Worm (Caenorhabditis elegans) whole organism, L3 larva: Measurements from ENCODE around the gene M03C11.6.
A peak's percentile ranks its signal among the peaks of the same experiment; 100 is the strongest.

ENCODE experiments used
- R02D3.7 ChIP-seq: fragments of 150-350 bp; optimal IDR thresholded peaks from 2 replicates; lab custom pipeline; 2014; ENCODE audit warnings: missing biosample characterization, missing genetic modification characterization
- ZK546.5 ChIP-seq: sonication (generic microtip); optimal IDR thresholded peaks from 2 replicates; lab custom pipeline; 2017; ENCODE audit warnings: missing biosample characterization, missing genetic modification characterization
- aly-2 ChIP-seq: fragments of 150-350 bp; optimal IDR thresholded peaks from 2 replicates; lab custom pipeline; 2014; ENCODE audit warnings: missing biosample characterization, missing genetic modification characterization
- ama-1 ChIP-seq: fragments of 150-350 bp; optimal IDR thresholded peaks from 2 replicates; lab custom pipeline; 2018
- ceh-16 ChIP-seq: sonication (generic microtip); optimal IDR thresholded peaks from 2 replicates; lab custom pipeline; 2017; ENCODE audit warnings: missing biosample characterization, missing genetic modification characterization
- ceh-28 ChIP-seq: fragments of 150-350 bp; optimal IDR thresholded peaks from 2 replicates; lab custom pipeline; 2014; ENCODE audit warnings: missing biosample characterization, missing genetic modification reagents, missing genetic modification characterization
- ceh-82 ChIP-seq: fragments of 150-350 bp; optimal IDR thresholded peaks from 2 replicates; lab custom pipeline; 2014; ENCODE audit warnings: missing biosample characterization, missing genetic modification characterization
- ceh-9 ChIP-seq: sonication (generic microtip); optimal IDR thresholded peaks from 2 replicates; lab custom pipeline; 2018; ENCODE audit warnings: missing biosample characterization, missing genetic modification characterization
- daf-12 ChIP-seq: fragments of 150-350 bp; optimal IDR thresholded peaks from 2 replicates; lab custom pipeline; 2014; ENCODE audit warnings: missing biosample characterization, missing genetic modification reagents, missing genetic modification characterization
- egl-27 ChIP-seq: sonication (generic microtip); optimal IDR thresholded peaks from 4 replicates; lab custom pipeline; 2017; ENCODE audit warnings: missing biosample characterization, missing genetic modification reagents, missing genetic modification characterization
- egl-5 ChIP-seq: fragments of 150-350 bp; optimal IDR thresholded peaks from 2 replicates; lab custom pipeline; 2017; ENCODE audit warnings: missing biosample characterization, missing genetic modification reagents, missing genetic modification characterization, inconsistent platforms
- elt-1 ChIP-seq: fragments of 150-350 bp; optimal IDR thresholded peaks from 2 replicates; lab custom pipeline; 2014; ENCODE audit warnings: missing biosample characterization, missing genetic modification characterization
- elt-2 ChIP-seq: sonication (generic microtip); optimal IDR thresholded peaks from 2 replicates; lab custom pipeline; 2016; ENCODE audit warnings: missing genetic modification reagents, mild to moderate bottlenecking, missing genetic modification characterization, missing compliant biosample characterization
- elt-3 ChIP-seq, 3 experiments: fragments of 150-350 bp in 1 of 3; sonication (generic microtip) in 2 of 3; optimal IDR thresholded peaks; 2 replicates in 2 of 3; 4 replicates in 1 of 3; lab custom pipeline; 2014 to 2017; ENCODE audit warnings: missing biosample characterization in 3 of 3, missing genetic modification characterization in 3 of 3
- eor-1 ChIP-seq, 2 experiments: fragments of 150-350 bp; optimal IDR thresholded peaks; 2 replicates each; lab custom pipeline; 2014 to 2018; ENCODE audit warnings: missing biosample characterization in 2 of 2, missing genetic modification characterization in 2 of 2
- fkh-10 ChIP-seq: sonication (generic microtip); optimal IDR thresholded peaks from 2 replicates; lab custom pipeline; 2017; ENCODE audit warnings: missing biosample characterization, missing genetic modification reagents, missing genetic modification characterization
- fkh-2 ChIP-seq: fragments of 150-350 bp; optimal IDR thresholded peaks from 2 replicates; lab custom pipeline; 2014; ENCODE audit warnings: missing biosample characterization, missing genetic modification reagents, missing genetic modification characterization
- fos-1 ChIP-seq: fragments of 150-350 bp; optimal IDR thresholded peaks from 2 replicates; lab custom pipeline; 2014; ENCODE audit warnings: missing biosample characterization, missing genetic modification characterization
- hmg-11 ChIP-seq: sonication (generic microtip); optimal IDR thresholded peaks from 2 replicates; lab custom pipeline; 2016; ENCODE audit warnings: missing genetic modification characterization, missing compliant biosample characterization
- jun-1 ChIP-seq: fragments of 150-350 bp; optimal IDR thresholded peaks from 2 replicates; lab custom pipeline; 2014; ENCODE audit warnings: missing biosample characterization, missing genetic modification reagents, missing genetic modification characterization
- lin-15B ChIP-seq: fragments of 150-350 bp; optimal IDR thresholded peaks from 2 replicates; lab custom pipeline; 2014; ENCODE audit warnings: missing biosample characterization, missing genetic modification characterization
- lin-39 ChIP-seq: fragments of 150-350 bp; optimal IDR thresholded peaks from 2 replicates; lab custom pipeline; 2018; ENCODE audit warnings: missing biosample characterization, missing genetic modification reagents, missing genetic modification characterization
- lsy-12 ChIP-seq: sonication (generic microtip); optimal IDR thresholded peaks from 2 replicates; lab custom pipeline; 2016; ENCODE audit warnings: mild to moderate bottlenecking, missing genetic modification characterization, missing compliant biosample characterization
- mdl-1 ChIP-seq: fragments of 150-350 bp; optimal IDR thresholded peaks from 2 replicates; lab custom pipeline; 2014; ENCODE audit warnings: missing biosample characterization, missing genetic modification characterization
- mml-1 ChIP-seq: fragments of 150-350 bp; sonication (generic microtip); optimal IDR thresholded peaks from 3 replicates; lab custom pipeline; 2014; ENCODE audit warnings: missing biosample characterization, missing genetic modification characterization
- nfya-1 ChIP-seq: sonication (generic microtip); optimal IDR thresholded peaks from 2 replicates; lab custom pipeline; 2017; ENCODE audit warnings: missing genetic modification characterization, mild to moderate bottlenecking, missing compliant biosample characterization, antibody characterized with exemption, moderate library complexity; ENCODE audit not compliant: insufficient read depth
- nhr-11 ChIP-seq: fragments of 150-350 bp; optimal IDR thresholded peaks from 2 replicates; lab custom pipeline; 2014; ENCODE audit warnings: missing biosample characterization, missing genetic modification characterization
- nhr-12 ChIP-seq: fragments of 150-350 bp; optimal IDR thresholded peaks from 2 replicates; lab custom pipeline; 2014; ENCODE audit warnings: missing biosample characterization, missing genetic modification characterization
- nhr-23 ChIP-seq: fragments of 150-350 bp; optimal IDR thresholded peaks from 2 replicates; lab custom pipeline; 2014; ENCODE audit warnings: missing biosample characterization, missing genetic modification reagents, missing genetic modification characterization
- nhr-237 ChIP-seq: fragments of 150-350 bp; optimal IDR thresholded peaks from 2 replicates; lab custom pipeline; 2014; ENCODE audit warnings: missing biosample characterization, missing genetic modification characterization
- nhr-25 ChIP-seq: sonication (generic microtip); optimal IDR thresholded peaks from 2 replicates; lab custom pipeline; 2017; ENCODE audit warnings: missing biosample characterization, missing genetic modification characterization
- nhr-28 ChIP-seq: fragments of 150-350 bp; optimal IDR thresholded peaks from 2 replicates; lab custom pipeline; 2014; ENCODE audit warnings: missing biosample characterization, missing genetic modification characterization
- nhr-43 ChIP-seq: sonication (generic microtip); optimal IDR thresholded peaks from 2 replicates; lab custom pipeline; 2016; ENCODE audit warnings: mild to moderate bottlenecking, missing genetic modification characterization, missing compliant biosample characterization; ENCODE audit not compliant: poor library complexity, severe bottlenecking
- nhr-67 ChIP-seq: fragments of 150-350 bp; optimal IDR thresholded peaks from 2 replicates; lab custom pipeline; 2014; ENCODE audit warnings: missing biosample characterization, missing genetic modification characterization
- nhr-76 ChIP-seq: fragments of 150-350 bp; sonication (generic microtip); optimal IDR thresholded peaks from 5 replicates; lab custom pipeline; 2014; ENCODE audit warnings: missing biosample characterization, missing genetic modification characterization
- nhr-77 ChIP-seq: fragments of 150-350 bp; optimal IDR thresholded peaks from 2 replicates; lab custom pipeline; 2014; ENCODE audit warnings: missing biosample characterization, missing genetic modification characterization
- pha-4 ChIP-seq: fragments of 150-350 bp; optimal IDR thresholded peaks from 2 replicates; lab custom pipeline; 2014; ENCODE audit warnings: missing biosample characterization, missing genetic modification reagents, missing genetic modification characterization
- pqm-1 ChIP-seq: fragments of 150-350 bp; optimal IDR thresholded peaks from 2 replicates; lab custom pipeline; 2017; ENCODE audit warnings: missing biosample characterization, missing genetic modification characterization, inconsistent platforms
- sea-2 ChIP-seq: fragments of 150-350 bp; sonication (generic microtip); optimal IDR thresholded peaks from 4 replicates; lab custom pipeline; 2014; ENCODE audit warnings: missing biosample characterization, missing genetic modification reagents, missing genetic modification characterization
- skn-1 ChIP-seq: fragments of 150-350 bp; optimal IDR thresholded peaks from 2 replicates; lab custom pipeline; 2014; ENCODE audit warnings: missing biosample characterization, missing genetic modification characterization
- snpc-4 ChIP-seq: fragments of 150-350 bp; optimal IDR thresholded peaks from 2 replicates; lab custom pipeline; 2014; ENCODE audit warnings: missing biosample characterization, missing genetic modification characterization
- unc-39 ChIP-seq: sonication (generic microtip); optimal IDR thresholded peaks from 4 replicates; lab custom pipeline; 2017; ENCODE audit warnings: missing biosample characterization, missing genetic modification characterization
- unc-62 ChIP-seq: fragments of 150-350 bp; sonication (generic microtip); optimal IDR thresholded peaks from 4 replicates; lab custom pipeline; 2014; ENCODE audit warnings: missing biosample characterization, missing genetic modification reagents, missing genetic modification characterization
- zag-1 ChIP-seq: fragments of 150-350 bp; optimal IDR thresholded peaks from 2 replicates; lab custom pipeline; 2014; ENCODE audit warnings: missing biosample characterization, missing genetic modification characterization
- ztf-11 ChIP-seq: fragments of 150-350 bp; optimal IDR thresholded peaks from 2 replicates; lab custom pipeline; 2014; ENCODE audit warnings: missing biosample characterization, missing genetic modification characterization
- ztf-4 ChIP-seq: fragments of 150-350 bp; optimal IDR thresholded peaks from 2 replicates; lab custom pipeline; 2014; ENCODE audit warnings: missing biosample characterization, missing genetic modification characterization

The M03C11.6 gene

DNA sequence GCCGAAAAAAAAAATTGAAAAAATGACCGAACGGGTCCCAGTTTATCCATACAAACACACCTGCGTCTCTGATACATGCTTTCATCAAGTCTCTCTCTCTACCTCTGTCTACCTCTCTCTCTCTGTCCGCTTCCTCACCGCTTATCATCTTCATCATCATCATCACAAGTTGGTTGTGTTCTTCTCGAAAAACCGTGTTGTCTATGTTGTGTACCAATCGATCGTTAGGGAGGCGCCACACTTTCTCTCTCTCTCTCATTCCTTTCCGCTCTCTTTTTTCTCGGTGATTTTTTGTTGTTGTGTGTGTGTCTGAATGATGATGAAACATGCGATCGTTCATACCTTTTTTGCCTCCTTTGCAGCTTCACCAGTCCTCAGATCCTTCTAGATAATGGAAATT lies 39.8 kb upstream of the M03C11.6 start:
- TF ChIP-seq nhr-23 (peak; percentile 67), ama-1 (lab: Kevin White, UChicago) (peak; percentile 36), nhr-25 (tag; lab: Kevin White, UChicago) (peak; percentile 70), nfya-1 (tag; lab: Kevin White, UChicago) (peak; percentile 32), nhr-43 (no peak), nhr-12 (tag; lab: Kevin White, UChicago) (no peak), pha-4 (tag; lab: Kevin White, UChicago) (peak; percentile 70), fos-1 (no peak), elt-1 (no peak), mdl-1 (tag; lab: Kevin White, UChicago) (no peak), elt-3 (tag; optimal IDR thresholded peaks at IDR 0.05; lab: Kevin White, UChicago) (no peak), pqm-1 (tag; lab: Kevin White, UChicago) (peak; percentile 69), ceh-16 (tag; lab: Kevin White, UChicago) (no peak), fkh-10 (GFP tag; lab: Kevin White, UChicago) (no peak), jun-1 (peak; percentile 18), nhr-76 (no peak), skn-1 (tag; lab: Kevin White, UChicago) (peak; percentile 44), elt-2 (tag; lab: Kevin White, UChicago) (peak; percentile 32), nhr-11 (no peak), ceh-82 (tag; lab: Kevin White, UChicago) (no peak), ceh-9 (tag; lab: Kevin White, UChicago) (no peak), ceh-28 (tag; lab: Kevin White, UChicago) (peak; percentile 84), nhr-237 (no peak), nhr-77 (tag; lab: Kevin White, UChicago) (no peak)

DNA sequence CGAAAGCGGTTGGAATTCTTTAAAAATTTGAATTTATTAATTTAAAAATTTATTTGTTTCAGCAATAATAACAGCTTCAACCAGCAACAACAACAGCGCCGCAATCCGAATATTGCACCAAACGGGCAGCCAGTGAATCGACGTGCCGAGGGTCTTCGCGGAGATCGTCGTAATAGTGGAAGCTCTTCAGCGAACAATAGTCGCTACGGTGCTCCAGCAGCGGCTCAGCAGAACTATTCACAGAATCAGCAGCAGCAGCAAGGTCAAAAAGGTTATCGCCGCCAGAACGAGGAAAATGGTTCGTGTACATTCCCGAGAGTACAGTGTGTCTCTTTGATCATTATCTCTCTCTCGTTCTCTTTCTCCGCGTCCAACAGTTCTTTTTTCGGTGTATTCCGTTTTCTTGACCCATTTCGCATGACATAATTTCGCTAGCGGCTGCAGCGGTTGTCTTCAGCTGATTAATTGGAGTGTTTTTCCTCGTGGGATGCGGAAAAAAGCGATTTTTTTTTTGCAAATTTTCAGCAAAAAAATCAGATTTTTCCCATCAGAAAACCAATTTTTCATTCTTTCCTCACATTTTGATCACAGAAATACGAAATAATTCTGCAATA lies 39.2 kb upstream of the M03C11.6 start:
- peak; percentile 55 for TF ChIP-seq nhr-23
- no peak for TF ChIP-seq ceh-16 (tag; lab: Kevin White, UChicago)

DNA sequence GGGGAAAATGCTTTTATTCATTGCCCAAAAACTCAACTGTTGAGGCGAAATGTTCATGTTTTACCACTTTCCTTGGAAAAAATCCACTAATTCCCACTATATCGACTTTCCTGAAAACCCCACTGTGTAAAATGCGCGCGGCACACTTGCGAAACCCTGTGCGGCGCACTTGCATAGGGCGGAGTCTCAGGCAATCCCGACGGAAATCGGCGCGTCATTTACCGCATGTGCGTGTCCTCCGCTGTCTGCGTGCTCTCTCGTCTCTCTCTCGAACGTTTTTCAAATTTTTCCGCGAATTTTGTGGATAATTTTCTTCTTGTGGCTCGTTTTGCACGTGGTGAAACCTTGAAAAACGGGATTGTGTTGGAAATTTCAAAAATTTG lies 37.3 kb upstream of the M03C11.6 start, which contains the start of gene atx-2:
atx-2 (plus strand) TSS at position 226 of the 383 bp plus-strand sequence.
- TF ChIP-seq mml-1 (tag; lab: Kevin White, UChicago) (no peak), lin-39 (tag; lab: Kevin White, UChicago) (peak; percentile 91), elt-3 (tag; optimal IDR thresholded peaks at IDR 0.05; lab: Kevin White, UChicago) (no peak), elt-1 (peak; percentile 56), nhr-76 (no peak), snpc-4 (peak; percentile 32), nhr-237 (no peak), eor-1 (tag; optimal IDR thresholded peaks at IDR 0.05; lab: Kevin White, UChicago) (no peak), ceh-9 (tag; lab: Kevin White, UChicago) (no peak), daf-12 (tag; lab: Kevin White, UChicago) (no peak), ceh-28 (tag; lab: Kevin White, UChicago) (peak; percentile 73), zag-1 (no peak), unc-62 (no peak), R02D3.7 (peak; percentile 79), nhr-28 (tag; lab: Kevin White, UChicago) (no peak), pha-4 (tag; lab: Kevin White, UChicago) (peak; percentile 62), nhr-43 (peak; percentile 93), aly-2 (no peak), ztf-4 (tag; lab: Kevin White, UChicago) (no peak), nhr-25 (tag; lab: Kevin White, UChicago) (peak; percentile 56), egl-5 (tag; lab: Kevin White, UChicago) (peak; percentile 26), fos-1 (peak; percentile 28), lin-15B (peak; percentile 80), nhr-11 (no peak), unc-39 (no peak), mdl-1 (tag; lab: Kevin White, UChicago) (peak; percentile 72), nhr-12 (tag; lab: Kevin White, UChicago) (no peak), fkh-2 (tag; lab: Kevin White, UChicago) (no peak), ZK546.5 (no peak), fkh-10 (GFP tag; lab: Kevin White, UChicago) (peak; percentile 42), lsy-12 (tag; lab: Kevin White, UChicago) (peak; percentile 85), ztf-11 (tag; lab: Kevin White, UChicago) (no peak), ceh-82 (tag; lab: Kevin White, UChicago) (peak; percentile 56), pqm-1 (tag; lab: Kevin White, UChicago) (peak; percentile 11), ama-1 (lab: Kevin White, UChicago) (no peak), nfya-1 (tag; lab: Kevin White, UChicago) (peak; percentile 69), skn-1 (tag; lab: Kevin White, UChicago) (peak; percentile 59), sea-2 (GFP tag; lab: Kevin White, UChicago) (no peak), nhr-23 (peak; percentile 77), hmg-11 (tag; lab: Kevin White, UChicago) (peak; percentile 98), elt-2 (tag; lab: Kevin White, UChicago) (peak; percentile 46), jun-1 (no peak), egl-27 (tag; lab: Kevin White, UChicago) (peak; percentile 22), ceh-16 (tag; lab: Kevin White, UChicago) (peak; percentile 72), nhr-67 (no peak)
